Worm (Caenorhabditis elegans): ENCODE measurements around the gene F10E7.1.

Gene F10E7.1

ce11 chrII:7161512-7161911 lies 35.0 kb downstream of the F10E7.1 start, which contains the start of gene C27H5.12:
Gene C27H5.12, minus strand, starts transcription at chrII:7161612.
- no peak for TF ChIP-seq jun-1 (tag; optimal IDR thresholded peaks at IDR 0.05)
- TF ChIP-seq elt-1 (tag; optimal IDR thresholded peaks at IDR 0.05): no peak
- no peak for TF ChIP-seq nhr-25 (tag; optimal IDR thresholded peaks at IDR 0.05)
- no peak for TF ChIP-seq nhr-77 (tag; optimal IDR thresholded peaks at IDR 0.05)
- no peak for TF ChIP-seq egl-27 (tag; optimal IDR thresholded peaks at IDR 0.05)
- TF ChIP-seq nhr-11 (tag; optimal IDR thresholded peaks at IDR 0.05): no peak
- no peak for TF ChIP-seq ceh-82 (tag; optimal IDR thresholded peaks at IDR 0.05)
- no peak for TF ChIP-seq skn-1 (tag; optimal IDR thresholded peaks at IDR 0.05)
- no peak for TF ChIP-seq elt-2 (tag; optimal IDR thresholded peaks at IDR 0.05)
- no peak for TF ChIP-seq ZK546.5 (tag; optimal IDR thresholded peaks at IDR 0.05)
- no peak for TF ChIP-seq nhr-12 (tag; optimal IDR thresholded peaks at IDR 0.05)
- no peak for TF ChIP-seq tbx-2 (tag; optimal IDR thresholded peaks at IDR 0.05)
- no peak for TF ChIP-seq lin-39 (tag; optimal IDR thresholded peaks at IDR 0.05)
- no peak for TF ChIP-seq aly-2 (tag; optimal IDR thresholded peaks at IDR 0.05)
- no peak for TF ChIP-seq ama-1 (optimal IDR thresholded peaks at IDR 0.05)

ce11 chrII:7165749-7166148 lies 39.2 kb downstream of the F10E7.1 start, which contains the start of gene mfsd-13.2:
Gene mfsd-13.2, minus strand, starts transcription at chrII:7165849.
- TF ChIP-seq nhr-25 (tag; optimal IDR thresholded peaks at IDR 0.05) (no peak), lin-39 (tag; optimal IDR thresholded peaks at IDR 0.05) (no peak), zag-1 (tag; optimal IDR thresholded peaks at IDR 0.05) (no peak), nhr-23 (tag; optimal IDR thresholded peaks at IDR 0.05) (no peak), aly-2 (tag; optimal IDR thresholded peaks at IDR 0.05) (no peak), lsy-12 (tag; optimal IDR thresholded peaks at IDR 0.05) (no peak), lin-15B (tag; optimal IDR thresholded peaks at IDR 0.05) (no peak), ceh-9 (tag; optimal IDR thresholded peaks at IDR 0.05) (no peak), pha-4 (tag; optimal IDR thresholded peaks at IDR 0.05) (no peak), daf-12 (tag; optimal IDR thresholded peaks at IDR 0.05) (no peak), ztf-11 (tag; optimal IDR thresholded peaks at IDR 0.05) (no peak), skn-1 (tag; optimal IDR thresholded peaks at IDR 0.05) (no peak), egl-27 (tag; optimal IDR thresholded peaks at IDR 0.05) (no peak)

- TF ChIP-seq nhr-25 (tag; optimal IDR thresholded peaks at IDR 0.05) (no peak), elt-1 (tag; optimal IDR thresholded peaks at IDR 0.05) (no peak), elt-2 (tag; optimal IDR thresholded peaks at IDR 0.05) (peak; percentile 93), eor-1 (tag; optimal IDR thresholded peaks at IDR 0.05) (no peak), elt-3 (tag; optimal IDR thresholded peaks at IDR 0.05) (no peak), ZK546.5 (tag; optimal IDR thresholded peaks at IDR 0.05) (no peak), pqm-1 (tag; optimal IDR thresholded peaks at IDR 0.05) (peak; percentile 94)
Observed at ce11 chrII:7166768-7167167, 40.2 kb downstream of the F10E7.1 start.

ce11 chrII:7168712-7169111 lies 42.2 kb downstream of the F10E7.1 start, which contains the start of gene col-36:
Gene col-36, minus strand, starts transcription at chrII:7168812.
- no peak for TF ChIP-seq sea-2 (GFP tag; optimal IDR thresholded peaks at IDR 0.05)
- TF ChIP-seq mml-1 (tag; optimal IDR thresholded peaks at IDR 0.05): no peak
- peak; percentile 50 for TF ChIP-seq nhr-23 (tag; optimal IDR thresholded peaks at IDR 0.05)
- no peak for TF ChIP-seq R02D3.7 (tag; optimal IDR thresholded peaks at IDR 0.05)

- no peak for TF ChIP-seq ceh-9 (tag; optimal IDR thresholded peaks at IDR 0.05)
- TF ChIP-seq mdl-1 (tag; optimal IDR thresholded peaks at IDR 0.05): no peak
- TF ChIP-seq fkh-10 (GFP tag; optimal IDR thresholded peaks at IDR 0.05): no peak
- no peak for TF ChIP-seq sea-2 (GFP tag; optimal IDR thresholded peaks at IDR 0.05)
- TF ChIP-seq R02D3.7 (tag; optimal IDR thresholded peaks at IDR 0.05): no peak
- no peak for TF ChIP-seq unc-39 (tag; optimal IDR thresholded peaks at IDR 0.05)
- TF ChIP-seq ama-1 (optimal IDR thresholded peaks at IDR 0.05): no peak
- TF ChIP-seq elt-2 (tag; optimal IDR thresholded peaks at IDR 0.05): no peak
Observed at ce11 chrII:7171305-7171998, 44.9 kb downstream of the F10E7.1 start, which contains the start of gene dyf-13. Gene dyf-13, minus strand, starts transcription at chrII:7171355.

ce11 chrII:7174843-7175242 lies 48.3 kb downstream of the F10E7.1 start, which contains the start of gene glc-4:
Gene glc-4, minus strand, starts transcription at chrII:7174943.
- TF ChIP-seq unc-39 (tag; optimal IDR thresholded peaks at IDR 0.05): no peak
- no peak for TF ChIP-seq lin-15B (tag; optimal IDR thresholded peaks at IDR 0.05)
- TF ChIP-seq skn-1 (tag; optimal IDR thresholded peaks at IDR 0.05): no peak
- no peak for TF ChIP-seq ZK546.5 (tag; optimal IDR thresholded peaks at IDR 0.05)
- TF ChIP-seq daf-12 (tag; optimal IDR thresholded peaks at IDR 0.05): no peak
- no peak for TF ChIP-seq lin-39 (tag; optimal IDR thresholded peaks at IDR 0.05)

All from whole organism, L3 larva.